Worm (Caenorhabditis elegans): ENCODE results near the gene oac-1.

- TF ChIP-seq tbx-11 (GFP tag; IDR thresholded peaks at IDR 0.05) (no peak), hmg-4 (GFP tag; optimal IDR thresholded peaks at IDR 0.05) (no peak), F13C5.2 (tag; optimal IDR thresholded peaks at IDR 0.05) (no peak), ama-1 (optimal IDR thresholded peaks at IDR 0.05) (peak; percentile 90), tbx-37 (GFP tag; conservative IDR thresholded peaks at IDR 0.05) (no peak), flt-1 (GFP tag; IDR thresholded peaks at IDR 0.05) (no peak), ceh-36 (tag; optimal IDR thresholded peaks at IDR 0.05) (no peak)
Observed at ce11 chrV:19519511-19519934, 36.2 kb downstream of the oac-1 start.
